Worm (Caenorhabditis elegans) whole organism, midembryonic: ENCODE results near the gene srd-38.

Source experiments
- T22C8.4 ChIP-seq: fragments of 200-800 bp; sonication (Bioruptor generic); IDR thresholded peaks from 2 replicates; pipeline ENCODE4 v1.3.6; 2022; ENCODE audit warnings: missing genetic modification characterization, missing compliant biosample characterization
- cog-1 ChIP-seq: sonication (generic microtip); optimal IDR thresholded peaks from 2 replicates; lab custom pipeline; 2016; ENCODE audit warnings: missing genetic modification characterization, missing compliant biosample characterization
- flt-1 ChIP-seq: fragments of 200-800 bp; sonication (Bioruptor generic); IDR thresholded peaks from 2 replicates; pipeline ENCODE4 v1.3.6; 2022; ENCODE audit warnings: missing genetic modification characterization, missing compliant biosample characterization
- klf-2 ChIP-seq: fragments of 200-800 bp; sonication (Bioruptor generic); conservative IDR thresholded peaks from 2 replicates; pipeline ENCODE4 v1.3.6; 2022; ENCODE audit warnings: missing genetic modification reagents, missing genetic modification characterization, missing compliant biosample characterization
- med-1 ChIP-seq: sonication (generic microtip); optimal IDR thresholded peaks from 2 replicates; lab custom pipeline; 2017; ENCODE audit warnings: missing genetic modification characterization, mild to moderate bottlenecking, missing compliant biosample characterization, antibody characterized with exemption, missing genetic modification reagents; ENCODE audit not compliant: insufficient read depth
- ref-1 ChIP-seq: fragments of 200-800 bp; sonication (Bioruptor generic); conservative IDR thresholded peaks from 2 replicates; pipeline ENCODE4 v1.3.6; 2022; ENCODE audit warnings: missing genetic modification reagents, missing genetic modification characterization, missing compliant biosample characterization
- tab-1 ChIP-seq: fragments of 200-800 bp; sonication (Bioruptor generic); IDR thresholded peaks from 2 replicates; pipeline ENCODE4 v1.3.6; 2022; ENCODE audit warnings: missing genetic modification characterization, missing compliant biosample characterization
- ztf-23 ChIP-seq: fragments of 200-800 bp; sonication (Bioruptor generic); IDR thresholded peaks from 2 replicates; pipeline ENCODE4 v1.3.6; 2022; ENCODE audit warnings: missing genetic modification reagents, missing genetic modification characterization, missing compliant biosample characterization
- ztf-29 ChIP-seq: fragments of 200-800 bp; sonication (Bioruptor generic); IDR thresholded peaks from 2 replicates; pipeline ENCODE4 v1.3.6; 2022; ENCODE audit warnings: missing genetic modification reagents, missing genetic modification characterization, missing compliant biosample characterization

Gene srd-38

ce11 chrX:13284618-13285017, 7.0 kb upstream of the srd-38 start:
- TF ChIP-seq flt-1 (GFP tag; lab: Robert Waterston, UW): 0 out of 2 replicates have a peak, but pooled peaks have one; percentile 45
- no peak for TF ChIP-seq klf-2 (GFP tag; lab: Robert Waterston, UW)
- no peak for TF ChIP-seq T22C8.4 (GFP tag; lab: Robert Waterston, UW)
- TF ChIP-seq ztf-23 (GFP tag; lab: Robert Waterston, UW): no peak

ce11 chrX:13286533-13286932, 5.1 kb upstream of the srd-38 start, which contains the start of gene R04D3.2:
TSS of gene R04D3.2 (minus strand) at chrX:13286633.
- no peak for TF ChIP-seq med-1 (GFP tag; lab: Kevin White, UChicago)
- TF ChIP-seq klf-2 (GFP tag; lab: Robert Waterston, UW): no peak
- TF ChIP-seq tab-1 (GFP tag; lab: Robert Waterston, UW): no peak
- no peak for TF ChIP-seq ztf-29
- TF ChIP-seq ztf-23 (GFP tag; lab: Robert Waterston, UW): no peak

DNA sequence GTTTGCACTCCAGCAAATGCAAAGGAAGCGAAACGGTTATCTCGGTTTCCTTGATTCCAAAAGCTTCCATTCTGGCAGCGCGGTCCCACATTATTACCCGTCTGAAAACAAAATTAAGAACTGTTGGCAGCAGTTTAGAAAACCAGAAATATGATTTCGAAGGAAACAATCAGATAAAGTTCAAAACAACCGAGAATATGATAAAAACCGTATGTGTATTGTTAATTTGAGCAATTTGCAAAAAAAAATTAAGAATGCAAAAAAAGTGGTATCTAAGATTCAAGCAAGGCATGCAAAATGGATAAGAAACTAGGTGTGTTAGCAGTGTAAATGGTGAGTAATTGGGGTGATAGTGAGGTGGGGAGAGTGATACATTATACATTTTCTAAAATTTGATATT, 2.9 kb upstream of the srd-38 start, which contains the start of gene R04D3.4:
TSS of gene R04D3.4 (minus strand) at position 101 of the 400 bp plus-strand sequence.
- TF ChIP-seq T22C8.4 (GFP tag; lab: Robert Waterston, UW) (no peak), flt-1 (GFP tag; lab: Robert Waterston, UW) (no peak), ref-1 (GFP tag; lab: Robert Waterston, UW) (no peak), tab-1 (GFP tag; lab: Robert Waterston, UW) (no peak), ztf-29 (no peak), med-1 (GFP tag; lab: Kevin White, UChicago) (no peak), klf-2 (GFP tag; lab: Robert Waterston, UW) (no peak), ztf-23 (GFP tag; lab: Robert Waterston, UW) (no peak), cog-1 (tag; lab: Kevin White, UChicago) (no peak)

- no peak for TF ChIP-seq T22C8.4 (GFP tag; lab: Robert Waterston, UW)
- TF ChIP-seq ztf-29: no peak
- TF ChIP-seq ztf-23 (GFP tag; lab: Robert Waterston, UW): no peak
- TF ChIP-seq ref-1 (GFP tag; lab: Robert Waterston, UW): no peak
- TF ChIP-seq flt-1 (GFP tag; lab: Robert Waterston, UW): no peak
- no peak for TF ChIP-seq tab-1 (GFP tag; lab: Robert Waterston, UW)
- TF ChIP-seq klf-2 (GFP tag; lab: Robert Waterston, UW): no peak
- no peak for TF ChIP-seq med-1 (GFP tag; lab: Kevin White, UChicago)
- no peak for TF ChIP-seq cog-1 (tag; lab: Kevin White, UChicago)
Measured at ce11 chrX:13290531-13290930, 1.1 kb upstream of the srd-38 start, which contains the start of gene R04D3.3. TSS of gene R04D3.3 (minus strand) at chrX:13290631.

DNA sequence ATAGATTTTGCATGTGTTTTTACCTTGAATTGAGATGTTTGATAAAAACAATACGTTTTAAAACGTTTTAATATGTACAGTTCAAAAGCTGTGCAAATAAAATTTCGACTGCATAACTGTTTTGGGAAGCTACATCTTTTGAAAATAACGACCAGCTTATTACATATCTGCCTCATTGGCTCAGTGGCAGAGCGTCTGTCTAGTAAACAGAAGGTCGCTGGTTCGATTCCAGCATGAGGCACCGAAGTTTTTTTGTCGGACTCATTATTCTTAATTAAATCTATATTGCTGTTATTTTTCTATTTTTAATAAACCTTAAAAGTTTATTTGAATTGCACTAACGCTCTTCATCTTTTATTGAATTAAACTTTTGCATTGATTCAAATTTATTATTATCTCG, 1.4 kb downstream of the srd-38 start:
- TF ChIP-seq med-1 (GFP tag; lab: Kevin White, UChicago) (no peak), ref-1 (GFP tag; lab: Robert Waterston, UW) (no peak), T22C8.4 (GFP tag; lab: Robert Waterston, UW) (no peak), tab-1 (GFP tag; lab: Robert Waterston, UW) (no peak), cog-1 (tag; lab: Kevin White, UChicago) (no peak), flt-1 (GFP tag; lab: Robert Waterston, UW) (no peak), klf-2 (GFP tag; lab: Robert Waterston, UW) (no peak), ztf-29 (no peak), ztf-23 (GFP tag; lab: Robert Waterston, UW) (no peak)

ce11 chrX:13294669-13295068, 3.1 kb downstream of the srd-38 start, which contains the start of gene srd-36:
TSS of gene srd-36 (minus strand) at chrX:13294769.
- TF ChIP-seq klf-2 (GFP tag; lab: Robert Waterston, UW): no peak
- no peak for TF ChIP-seq med-1 (GFP tag; lab: Kevin White, UChicago)
- no peak for TF ChIP-seq ztf-23 (GFP tag; lab: Robert Waterston, UW)
- TF ChIP-seq flt-1 (GFP tag; lab: Robert Waterston, UW): no peak
- TF ChIP-seq cog-1 (tag; lab: Kevin White, UChicago): no peak
- TF ChIP-seq tab-1 (GFP tag; lab: Robert Waterston, UW): no peak
- TF ChIP-seq ztf-29: no peak
- no peak for TF ChIP-seq T22C8.4 (GFP tag; lab: Robert Waterston, UW)
- TF ChIP-seq ref-1 (GFP tag; lab: Robert Waterston, UW): no peak

DNA sequence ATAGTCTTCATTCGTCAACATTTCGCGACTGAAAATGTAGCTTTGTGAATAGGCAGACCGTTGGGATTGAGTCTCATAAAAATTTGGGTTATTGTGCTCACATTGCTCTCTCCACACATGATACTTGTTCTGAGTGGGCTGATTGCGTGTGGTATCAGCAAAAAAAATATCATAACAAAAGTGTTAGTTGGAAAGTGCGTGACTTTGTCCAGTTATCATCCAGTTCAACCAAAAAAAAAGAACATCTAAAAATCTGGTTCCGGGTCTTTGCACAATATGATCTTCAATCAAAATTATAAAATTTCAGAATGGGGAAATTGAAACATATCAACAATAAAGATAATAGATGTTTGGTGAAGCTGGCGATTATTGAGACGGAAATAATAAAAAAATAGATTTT, 8.9 kb downstream of the srd-38 start, which contains the start of gene srd-39:
TSS of gene srd-39 (minus strand) at position 101 of the 400 bp plus-strand sequence.
- TF ChIP-seq ztf-29 (no peak), T22C8.4 (GFP tag; lab: Robert Waterston, UW) (no peak), ztf-23 (GFP tag; lab: Robert Waterston, UW) (no peak), med-1 (GFP tag; lab: Kevin White, UChicago) (no peak), tab-1 (GFP tag; lab: Robert Waterston, UW) (no peak), ref-1 (GFP tag; lab: Robert Waterston, UW) (no peak), cog-1 (tag; lab: Kevin White, UChicago) (no peak), flt-1 (GFP tag; lab: Robert Waterston, UW) (no peak), klf-2 (GFP tag; lab: Robert Waterston, UW) (no peak)

- no peak for TF ChIP-seq klf-2 (GFP tag; lab: Robert Waterston, UW)
Measured at ce11 chrX:13303357-13303756, 11.8 kb downstream of the srd-38 start, which contains the start of gene srd-42. TSS of gene srd-42 (minus strand) at chrX:13303457.

DNA sequence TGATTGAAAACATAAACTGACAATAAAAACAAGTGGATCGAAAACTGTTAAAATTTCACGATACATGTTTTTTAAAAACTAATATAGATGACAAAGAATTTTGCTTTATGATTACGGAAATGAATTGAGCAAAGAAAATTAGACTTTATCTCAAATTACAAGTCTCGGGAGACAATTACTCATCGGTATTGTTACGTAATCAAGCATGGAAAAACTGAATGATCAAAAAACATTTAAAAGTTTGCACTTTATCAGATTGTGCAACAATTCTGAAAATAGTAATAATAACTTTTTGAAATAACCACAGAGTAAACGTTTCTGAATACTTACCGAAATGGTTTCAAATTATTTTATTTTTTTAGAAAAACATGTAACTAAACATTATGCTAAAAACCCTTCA, 14.2 kb downstream of the srd-38 start, which contains the start of gene srd-43:
TSS of gene srd-43 (minus strand) at position 66 of the 400 bp plus-strand sequence.
- TF ChIP-seq cog-1 (tag; lab: Kevin White, UChicago) (no peak), med-1 (GFP tag; lab: Kevin White, UChicago) (no peak), T22C8.4 (GFP tag; lab: Robert Waterston, UW) (no peak), flt-1 (GFP tag; lab: Robert Waterston, UW) (no peak), klf-2 (GFP tag; lab: Robert Waterston, UW) (no peak), tab-1 (GFP tag; lab: Robert Waterston, UW) (no peak), ztf-23 (GFP tag; lab: Robert Waterston, UW) (no peak), ref-1 (GFP tag; lab: Robert Waterston, UW) (no peak), ztf-29 (no peak)
